Worm (Caenorhabditis elegans): ENCODE measurements around the gene irld-1.

- TF ChIP-seq elt-2 (tag; optimal IDR thresholded peaks at IDR 0.05) (no peak), nfya-1 (tag; optimal IDR thresholded peaks at IDR 0.05) (no peak), fkh-10 (GFP tag; optimal IDR thresholded peaks at IDR 0.05) (no peak), pha-2 (tag; optimal IDR thresholded peaks at IDR 0.05) (no peak), rnt-1 (tag; optimal IDR thresholded peaks at IDR 0.05) (no peak), npax-4 (tag; optimal IDR thresholded peaks at IDR 0.05) (no peak), ceh-22 (tag; optimal IDR thresholded peaks at IDR 0.05) (no peak), sox-2 (GFP tag; IDR thresholded peaks at IDR 0.05) (no peak), hlh-30 (tag; optimal IDR thresholded peaks at IDR 0.05; ENCODE audit: insufficient read depth) (no peak), hlh-6 (tag; optimal IDR thresholded peaks at IDR 0.05) (no peak), ceh-31 (tag; optimal IDR thresholded peaks at IDR 0.05) (peak; percentile 61)
Measured at ce11 chrV:4357369-4357768, 20.8 kb downstream of the irld-1 start.
